3 fruit fly cellular contexts compared by ENCODE assay signal in the genomic region with DNA sequence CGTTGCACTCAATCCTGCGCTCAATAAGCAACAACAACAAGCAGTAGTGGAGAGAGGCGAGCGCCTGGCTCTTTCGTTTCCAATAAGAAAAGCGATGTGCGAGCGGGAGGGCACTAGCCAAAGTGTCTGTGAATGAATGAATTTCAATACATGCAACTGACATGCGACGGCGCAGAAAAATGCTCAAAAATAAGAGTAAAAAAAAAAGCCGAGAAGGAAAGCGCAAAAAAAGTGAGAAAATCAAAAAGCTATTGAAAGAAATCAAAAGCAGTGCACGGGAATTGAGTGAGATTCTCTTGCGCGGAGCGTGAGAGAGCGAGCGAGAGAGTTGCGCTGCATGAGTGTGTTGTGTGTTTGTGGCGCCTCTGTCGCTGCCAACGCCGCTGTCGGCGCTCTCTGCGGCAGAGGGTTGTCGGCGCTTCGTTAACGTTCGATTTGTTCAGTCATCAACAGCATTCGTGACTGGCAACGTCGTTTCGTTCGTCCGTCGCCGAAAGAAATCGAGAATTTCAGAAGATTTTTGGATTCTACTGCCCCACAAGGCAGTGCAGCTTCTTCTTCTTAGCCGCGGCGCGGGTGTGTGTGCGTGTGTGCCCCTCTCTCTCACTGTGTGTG.
TF ChIP-seq lines count a peak whose summit lies in the region.

Gene ct (plus strand): TSS at position 438 of the 615 bp plus-strand sequence.

TF ChIP-seq in whole organism, embryonic, 481 proteins besides CTCF, POLR2A, EP300 and RAD21 (continued from another document and continues in another):
- no peak for TF ChIP-seq tup (GFP tag; optimal IDR thresholded peaks at IDR 0.05; lab: Kevin White, UChicago)
- TF ChIP-seq gt (GFP tag; IDR thresholded peaks at IDR 0.05; lab: Robert Waterston, UW): no peak
- TF ChIP-seq Six4 (GFP tag; optimal IDR thresholded peaks at IDR 0.05; lab: Kevin White, UChicago): no peak
- TF ChIP-seq Dbx (GFP tag; IDR thresholded peaks at IDR 0.05; lab: Robert Waterston, UW): no peak
- no peak for TF ChIP-seq grn (GFP tag; optimal IDR thresholded peaks at IDR 0.05; lab: Kevin White, UChicago)
- TF ChIP-seq Hr51 (GFP tag; optimal IDR thresholded peaks at IDR 0.05; lab: Kevin White, UChicago): no peak
- TF ChIP-seq CG10209 (GFP tag; optimal IDR thresholded peaks at IDR 0.05; lab: Kevin White, UChicago): no peak
- TF ChIP-seq Hand (GFP tag; optimal IDR thresholded peaks at IDR 0.05; lab: Kevin White, UChicago): no peak
- TF ChIP-seq Nf-YB (GFP tag; optimal IDR thresholded peaks at IDR 0.05; lab: Kevin White, UChicago): peak; percentile 87
- no peak for TF ChIP-seq slou (GFP tag; optimal IDR thresholded peaks at IDR 0.05; lab: Kevin White, UChicago)
- no peak for TF ChIP-seq Hmr (GFP tag; optimal IDR thresholded peaks at IDR 0.05; lab: Kevin White, UChicago)
- no peak for TF ChIP-seq Ets97D (GFP tag; optimal IDR thresholded peaks at IDR 0.05; lab: Kevin White, UChicago)
- TF ChIP-seq CG6175 (GFP tag; IDR thresholded peaks at IDR 0.05; lab: Robert Waterston, UW): no peak
- no peak for TF ChIP-seq Dip2 (GFP tag; IDR thresholded peaks at IDR 0.05; lab: Robert Waterston, UW)
- TF ChIP-seq lbe (GFP tag; optimal IDR thresholded peaks at IDR 0.05; lab: Kevin White, UChicago): peak; percentile 18
- no peak for TF ChIP-seq CG4820 (GFP tag; optimal IDR thresholded peaks at IDR 0.05; lab: Kevin White, UChicago)
- TF ChIP-seq CoRest (tag; optimal IDR thresholded peaks at IDR 0.05; lab: Kevin White, UChicago): no peak
- TF ChIP-seq CG10366 (GFP tag; IDR thresholded peaks at IDR 0.05; lab: Robert Waterston, UW): no peak
- no peak for TF ChIP-seq CG14860 (GFP tag; IDR thresholded peaks at IDR 0.05; lab: Robert Waterston, UW; ENCODE audit: partially characterized antibody)
- no peak for TF ChIP-seq Hey (tag; optimal IDR thresholded peaks at IDR 0.05; lab: Kevin White, UChicago)
- no peak for TF ChIP-seq inv (GFP tag; IDR thresholded peaks at IDR 0.05; lab: Robert Waterston, UW; ENCODE audit: partially characterized antibody)
- peak; percentile 79 for TF ChIP-seq chm (GFP tag; IDR thresholded peaks at IDR 0.05; lab: Robert Waterston, UW)
- no peak for TF ChIP-seq NC2β (GFP tag; optimal IDR thresholded peaks at IDR 0.05; lab: Kevin White, UChicago)
- TF ChIP-seq Fer3 (tag; optimal IDR thresholded peaks at IDR 0.05; lab: Kevin White, UChicago): no peak
- TF ChIP-seq CG9727 (GFP tag; optimal IDR thresholded peaks at IDR 0.05; lab: Kevin White, UChicago): no peak
- no peak for TF ChIP-seq pan (optimal IDR thresholded peaks at IDR 0.05; lab: Kevin White, UChicago)
- no peak for TF ChIP-seq pan (GFP tag; optimal IDR thresholded peaks at IDR 0.05 in 1 of 2, IDR thresholded peaks at IDR 0.05 in 1 of 2)
- no peak for TF ChIP-seq C15 (GFP tag; IDR thresholded peaks at IDR 0.05; lab: Robert Waterston, UW)
- no peak for TF ChIP-seq D (optimal IDR thresholded peaks at IDR 0.05; lab: Kevin White, UChicago)
- TF ChIP-seq D (GFP tag; optimal IDR thresholded peaks at IDR 0.05; lab: Kevin White, UChicago): no peak
- no peak for TF ChIP-seq CG4404 (GFP tag; IDR thresholded peaks at IDR 0.05; lab: Robert Waterston, UW)
- no peak for TF ChIP-seq rib (GFP tag; IDR thresholded peaks at IDR 0.05; lab: Robert Waterston, UW)
- TF ChIP-seq cg (GFP tag; optimal IDR thresholded peaks at IDR 0.05; lab: Kevin White, UChicago): peak; percentile 78
- no peak for TF ChIP-seq CG1529 (GFP tag; optimal IDR thresholded peaks at IDR 0.05; lab: Kevin White, UChicago)
- no peak for TF ChIP-seq cas (GFP tag; IDR thresholded peaks at IDR 0.05; lab: Robert Waterston, UW)
- TF ChIP-seq klu (GFP tag; IDR thresholded peaks at IDR 0.05; lab: Robert Waterston, UW): no peak
- no peak for TF ChIP-seq tx (GFP tag; optimal IDR thresholded peaks at IDR 0.05; lab: Kevin White, UChicago)
- TF ChIP-seq gcm2 (GFP tag; optimal IDR thresholded peaks at IDR 0.05; lab: Kevin White, UChicago): no peak
- no peak for TF ChIP-seq eve (GFP tag; optimal IDR thresholded peaks at IDR 0.05; lab: Kevin White, UChicago)
- no peak for TF ChIP-seq CG3995 (GFP tag; optimal IDR thresholded peaks at IDR 0.05; lab: Kevin White, UChicago)
- TF ChIP-seq Elba2 (GFP tag; optimal IDR thresholded peaks at IDR 0.05; lab: Kevin White, UChicago): peak; percentile 79
- no peak for TF ChIP-seq ttk (GFP tag; IDR thresholded peaks at IDR 0.05; lab: Robert Waterston, UW)
- TF ChIP-seq CG14050 (GFP tag; IDR thresholded peaks at IDR 0.05; lab: Robert Waterston, UW): no peak
- TF ChIP-seq tll (GFP tag; optimal IDR thresholded peaks at IDR 0.05; lab: Kevin White, UChicago): no peak

TF ChIP-seq in whole organism, prepupa, 60 proteins besides CTCF, POLR2A, EP300 and RAD21 (continued from another document):
- TF ChIP-seq topi (GFP tag; optimal IDR thresholded peaks at IDR 0.05; lab: Kevin White, UChicago) (peak; percentile 27), fkh (GFP tag; optimal IDR thresholded peaks at IDR 0.05; lab: Kevin White, UChicago) (peak; percentile 15), CG10669 (GFP tag; optimal IDR thresholded peaks at IDR 0.05; lab: Kevin White, UChicago) (peak; percentile 66), Blimp-1 (GFP tag; optimal IDR thresholded peaks at IDR 0.05; lab: Kevin White, UChicago) (no peak), CG3032 (tag; optimal IDR thresholded peaks at IDR 0.05; lab: Kevin White, UChicago) (peak; percentile 8), cyc (GFP tag; optimal IDR thresholded peaks at IDR 0.05; lab: Kevin White, UChicago) (no peak), CG34406 (GFP tag; optimal IDR thresholded peaks at IDR 0.05; lab: Kevin White, UChicago) (peak; percentile 49), eg (GFP tag; IDR thresholded peaks at IDR 0.05; lab: Robert Waterston, UW) (peak; percentile 91), pdm3 (GFP tag; optimal IDR thresholded peaks at IDR 0.05; lab: Kevin White, UChicago) (peak; percentile 36), CG31627 (GFP tag; optimal IDR thresholded peaks at IDR 0.05; lab: Kevin White, UChicago) (no peak), Sox15 (GFP tag; optimal IDR thresholded peaks at IDR 0.05; lab: Kevin White, UChicago) (no peak), vri (GFP tag; optimal IDR thresholded peaks at IDR 0.05; lab: Kevin White, UChicago) (peak; percentile 24), CG8319 (GFP tag; optimal IDR thresholded peaks at IDR 0.05; lab: Kevin White, UChicago) (no peak), salr (GFP tag; optimal IDR thresholded peaks at IDR 0.05; lab: Kevin White, UChicago) (peak; percentile 14 to 72), dsx (GFP tag; optimal IDR thresholded peaks at IDR 0.05; lab: Kevin White, UChicago; ENCODE audit: poor library complexity, severe bottlenecking) (peak; percentile 48), CG6808 (GFP tag; optimal IDR thresholded peaks at IDR 0.05; lab: Kevin White, UChicago) (peak; percentile 78), achi (GFP tag; optimal IDR thresholded peaks at IDR 0.05; lab: Kevin White, UChicago) (peak; percentile 52), ss (GFP tag; optimal IDR thresholded peaks at IDR 0.05; lab: Kevin White, UChicago) (peak; percentile 85 to 92), fd59A (GFP tag; optimal IDR thresholded peaks at IDR 0.05; lab: Kevin White, UChicago) (peak; percentile 15), CG7368 (GFP tag; optimal IDR thresholded peaks at IDR 0.05; lab: Kevin White, UChicago) (peak; percentile 57), CG8632 (GFP tag; optimal IDR thresholded peaks at IDR 0.05; lab: Kevin White, UChicago) (no peak), Hr39 (GFP tag; optimal IDR thresholded peaks at IDR 0.05; lab: Kevin White, UChicago) (no peak), CG4318 (GFP tag; optimal IDR thresholded peaks at IDR 0.05; lab: Kevin White, UChicago) (no peak), Ets96B (tag; optimal IDR thresholded peaks at IDR 0.05; lab: Kevin White, UChicago) (peak; percentile 53), Eip75B (GFP tag; optimal IDR thresholded peaks at IDR 0.05; lab: Kevin White, UChicago) (peak; percentile 29), CG11762 (GFP tag; optimal IDR thresholded peaks at IDR 0.05; lab: Kevin White, UChicago; ENCODE audit: insufficient read depth) (peak; percentile 9), CG6163 (GFP tag; IDR thresholded peaks at IDR 0.05; lab: Robert Waterston, UW) (peak; percentile 91), Lpt (GFP tag; optimal IDR thresholded peaks at IDR 0.05; lab: Kevin White, UChicago) (peak; percentile 80), spab (GFP tag; optimal IDR thresholded peaks at IDR 0.05; lab: Kevin White, UChicago) (peak; percentile 71), Eip78C (GFP tag; lab: Kevin White, UChicago) (peak; percentile 59), svp (GFP tag; lab: Kevin White, UChicago) (no peak), Sox102F (GFP tag; optimal IDR thresholded peaks at IDR 0.05; lab: Kevin White, UChicago) (peak; percentile 33), dac (GFP tag; optimal IDR thresholded peaks at IDR 0.05; lab: Kevin White, UChicago) (peak; percentile 77), net (GFP tag; optimal IDR thresholded peaks at IDR 0.05; lab: Kevin White, UChicago) (peak; percentile 69), lz (GFP tag; optimal IDR thresholded peaks at IDR 0.05; lab: Kevin White, UChicago) (no peak), Met (GFP tag; optimal IDR thresholded peaks at IDR 0.05; lab: Kevin White, UChicago) (no peak), CG6854 (GFP tag; optimal IDR thresholded peaks at IDR 0.05; lab: Kevin White, UChicago) (peak; percentile 60), CG15336 (GFP tag; IDR thresholded peaks at IDR 0.05; lab: Robert Waterston, UW) (peak; percentile 87), Eip93F (GFP tag; optimal IDR thresholded peaks at IDR 0.05; lab: Kevin White, UChicago) (no peak), CG16779 (tag; optimal IDR thresholded peaks at IDR 0.05; lab: Kevin White, UChicago) (peak; percentile 85), CG8119 (GFP tag; IDR thresholded peaks at IDR 0.05; lab: Robert Waterston, UW) (peak; percentile 91), Gug (GFP tag; IDR thresholded peaks at IDR 0.05; lab: Robert Waterston, UW) (no peak)
TF ChIP-seq in whole organism, prepupa: peak in this region for 40.

TF ChIP-seq in whole organism, pupa, 21 proteins besides CTCF, POLR2A, EP300 and RAD21 (continued from another document):
- TF ChIP-seq rn (GFP tag; IDR thresholded peaks at IDR 0.05; lab: Robert Waterston, UW) (peak; percentile 37; the same call in 1 of the 2 replicates), CG8159 (tag; optimal IDR thresholded peaks at IDR 0.05; lab: Kevin White, UChicago) (peak; percentile 67)
